Fruit fly (Drosophila melanogaster): Measurements from ENCODE around the gene Gr28a.

DNA sequence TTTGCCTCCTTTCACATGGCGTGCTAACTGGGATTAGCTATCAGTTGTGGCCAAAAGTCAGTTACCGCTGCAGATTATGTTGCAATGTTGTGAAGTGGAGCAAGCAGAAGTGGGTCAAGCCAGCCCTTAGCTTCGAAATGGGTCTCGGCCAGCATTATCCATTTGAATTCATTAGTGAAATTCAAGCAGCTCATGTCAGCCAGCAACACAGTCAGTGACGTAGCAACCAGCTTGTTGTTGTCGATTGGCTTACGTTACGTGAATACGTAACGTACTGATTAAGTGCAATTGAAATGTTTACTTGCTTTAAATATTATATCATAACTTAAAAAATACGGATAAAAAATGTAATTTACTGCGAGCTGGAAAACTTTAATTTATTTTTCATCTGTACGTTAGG is 1.9 kb downstream of the Gr28a start:
- TF ChIP-seq CG7101 (tag; optimal IDR thresholded peaks at IDR 0.05) (no peak), Mnt (GFP tag; optimal IDR thresholded peaks at IDR 0.05) (no peak), pad (GFP tag; optimal IDR thresholded peaks at IDR 0.05) (no peak), Hr96 (GFP tag; optimal IDR thresholded peaks at IDR 0.05) (peak; percentile 4)
